Worm (Caenorhabditis elegans) whole organism, young adult: ENCODE measurements around the gene F54H5.3.

ENCODE experiments used
- B0035.1 ChIP-seq: sonication (generic microtip); optimal IDR thresholded peaks from 2 replicates; lab custom pipeline; 2016; ENCODE audit warnings: missing genetic modification characterization, mild to moderate bottlenecking, missing compliant biosample characterization, missing genotype, missing genetic modification reagents
- B0261.1 ChIP-seq: sonication (generic microtip); optimal IDR thresholded peaks from 2 replicates; lab custom pipeline; 2016; ENCODE audit warnings: mild to moderate bottlenecking, missing genetic modification characterization, moderate library complexity, missing compliant biosample characterization
- C17E4.6 ChIP-seq: fragments of 200-800 bp; sonication (Bioruptor generic); IDR thresholded peaks from 2 replicates; pipeline ENCODE4 v1.3.6; 2022; ENCODE audit warnings: missing genetic modification reagents, missing genetic modification characterization, missing compliant biosample characterization
- F33H1.4 ChIP-seq: fragments of 200-800 bp; sonication (Bioruptor generic); IDR thresholded peaks from 2 replicates; pipeline ENCODE4 v1.3.6; 2022; ENCODE audit warnings: missing genetic modification reagents, missing genetic modification characterization, missing compliant biosample characterization
- F37B4.10 ChIP-seq: fragments of 200-800 bp; sonication (Bioruptor generic); IDR thresholded peaks from 2 replicates; pipeline ENCODE4 v1.3.6; 2022; ENCODE audit warnings: missing genetic modification characterization, missing compliant biosample characterization
- F39B2.1 ChIP-seq: fragments of 200-800 bp; sonication (Bioruptor generic); IDR thresholded peaks from 2 replicates; pipeline ENCODE4 v1.3.6; 2022; ENCODE audit warnings: missing genetic modification reagents, missing genetic modification characterization, missing compliant biosample characterization
- F52B5.7 ChIP-seq: sonication (generic microtip); optimal IDR thresholded peaks from 2 replicates; lab custom pipeline; 2016; ENCODE audit warnings: mild to moderate bottlenecking, missing genetic modification characterization, missing compliant biosample characterization
- F55B11.4 ChIP-seq: sonication (generic microtip); optimal IDR thresholded peaks from 2 replicates; lab custom pipeline; 2016; ENCODE audit warnings: missing compliant biosample characterization, missing genetic modification characterization, borderline replicate concordance; ENCODE audit not compliant: insufficient read depth
- F57C9.4 ChIP-seq: sonication (generic microtip); optimal IDR thresholded peaks from 2 replicates; lab custom pipeline; 2017; ENCODE audit warnings: mild to moderate bottlenecking, missing genetic modification characterization, missing compliant biosample characterization
- K11D2.4 ChIP-seq: fragments of 200-800 bp; sonication (Bioruptor generic); IDR thresholded peaks from 2 replicates; pipeline ENCODE4 v1.3.6; 2022; ENCODE audit warnings: missing genetic modification reagents, missing genetic modification characterization, missing compliant biosample characterization
- K12H6.12 ChIP-seq: fragments of 200-800 bp; sonication (Bioruptor generic); optimal IDR thresholded peaks from 2 replicates; lab custom pipeline; 2018; ENCODE audit warnings: mild to moderate bottlenecking, missing genetic modification characterization, missing compliant biosample characterization
- Y67H2A.10 ChIP-seq: fragments of 200-800 bp; sonication (Bioruptor generic); conservative IDR thresholded peaks from 2 replicates; pipeline ENCODE4 v1.3.6; 2022; ENCODE audit warnings: missing genetic modification reagents, missing genetic modification characterization, missing compliant biosample characterization
- Y95B8A.8 ChIP-seq: fragments of 200-800 bp; sonication (Bioruptor generic); IDR thresholded peaks from 2 replicates; pipeline ENCODE4 v1.3.6; 2022; ENCODE audit warnings: missing genetic modification reagents, missing genetic modification characterization, missing compliant biosample characterization
- akir-1 ChIP-seq: fragments of 200-800 bp; sonication (Bioruptor generic); optimal IDR thresholded peaks from 2 replicates; lab custom pipeline; 2018; ENCODE audit warnings: mild to moderate bottlenecking, missing genetic modification characterization, moderate library complexity, missing compliant biosample characterization
- ama-1 ChIP-seq, 3 experiments: fragments of 150-350 bp in 1 of 3; sonication (generic microtip) in 2 of 3; optimal IDR thresholded peaks; 2 replicates each; lab custom pipeline; 2014 to 2018; ENCODE audit warnings: missing biosample characterization in 2 of 3, missing genetic modification characterization in 2 of 3, missing genetic modification reagents in 2 of 3
- athp-1 ChIP-seq: sonication (generic microtip); optimal IDR thresholded peaks from 2 replicates; lab custom pipeline; 2017; ENCODE audit warnings: mild to moderate bottlenecking, missing genetic modification characterization, missing compliant biosample characterization
- attf-3 ChIP-seq: fragments of 200-800 bp; sonication (Bioruptor generic); conservative IDR thresholded peaks from 2 replicates; pipeline ENCODE4 v1.3.6; 2022; ENCODE audit warnings: missing genetic modification reagents, missing genetic modification characterization, missing compliant biosample characterization
- attf-6 ChIP-seq: fragments of 200-800 bp; sonication (Bioruptor generic); IDR thresholded peaks from 2 replicates; pipeline ENCODE4 v1.3.6; 2022; ENCODE audit warnings: missing genetic modification reagents, missing genetic modification characterization, missing compliant biosample characterization
- ccch-3 ChIP-seq: fragments of 200-800 bp; sonication (Bioruptor generic); optimal IDR thresholded peaks from 2 replicates; lab custom pipeline; 2018; ENCODE audit warnings: mild to moderate bottlenecking, missing genetic modification characterization, missing compliant biosample characterization
- ceh-100 ChIP-seq: fragments of 200-800 bp; sonication (Bioruptor generic); IDR thresholded peaks from 2 replicates; pipeline ENCODE4 v1.3.6; 2022; ENCODE audit warnings: missing genetic modification reagents, missing genetic modification characterization, missing compliant biosample characterization
- ceh-27 ChIP-seq: fragments of 200-800 bp; sonication (Bioruptor generic); optimal IDR thresholded peaks from 2 replicates; lab custom pipeline; 2018; ENCODE audit warnings: mild to moderate bottlenecking, missing genetic modification characterization, moderate library complexity, missing compliant biosample characterization
- ceh-40 ChIP-seq: fragments of 200-800 bp; sonication (Bioruptor generic); IDR thresholded peaks from 2 replicates; pipeline ENCODE4 v1.3.6; 2022; ENCODE audit warnings: missing genetic modification characterization, missing compliant biosample characterization
- chd-7 ChIP-seq: sonication (generic microtip); optimal IDR thresholded peaks from 2 replicates; lab custom pipeline; 2016; ENCODE audit warnings: mild to moderate bottlenecking, missing genetic modification characterization, moderate library complexity, missing compliant biosample characterization
- die-1 ChIP-seq: sonication (generic microtip); optimal IDR thresholded peaks from 2 replicates; lab custom pipeline; 2016; ENCODE audit warnings: missing genotype, mild to moderate bottlenecking, missing genetic modification characterization, missing compliant biosample characterization
- egl-44 ChIP-seq: fragments of 200-800 bp; sonication (Bioruptor generic); IDR thresholded peaks from 2 replicates; pipeline ENCODE4 v1.3.6; 2022; ENCODE audit warnings: missing genetic modification reagents, missing genetic modification characterization, missing compliant biosample characterization
- ekl-4 ChIP-seq: fragments of 200-800 bp; sonication (Bioruptor generic); IDR thresholded peaks from 2 replicates; pipeline ENCODE4 v1.3.6; 2022; ENCODE audit warnings: missing genetic modification reagents, missing genetic modification characterization, missing compliant biosample characterization
- ets-4 ChIP-seq: fragments of 200-800 bp; sonication (Bioruptor generic); optimal IDR thresholded peaks from 2 replicates; lab custom pipeline; 2018; ENCODE audit warnings: mild to moderate bottlenecking, missing genetic modification characterization, missing compliant biosample characterization
- gei-17 ChIP-seq: fragments of 200-800 bp; sonication (Bioruptor generic); optimal IDR thresholded peaks from 2 replicates; lab custom pipeline; 2018; ENCODE audit warnings: mild to moderate bottlenecking, missing genetic modification characterization, missing compliant biosample characterization
- hsf-1 ChIP-seq: fragments of 200-800 bp; sonication (Bioruptor generic); IDR thresholded peaks from 2 replicates; pipeline ENCODE4 v1.3.6; 2022; ENCODE audit warnings: missing genetic modification reagents, missing genetic modification characterization, missing compliant biosample characterization
- let-526 ChIP-seq: fragments of 200-800 bp; sonication (Bioruptor generic); IDR thresholded peaks from 2 replicates; pipeline ENCODE4 v1.3.6; 2022; ENCODE audit warnings: missing genetic modification reagents, missing genetic modification characterization, missing compliant biosample characterization
- let-607 ChIP-seq, 2 experiments: fragments of 200-800 bp in 1 of 2; sonication (Bioruptor generic) in 1 of 2; sonication (generic microtip) in 1 of 2; optimal IDR thresholded peaks; 2 replicates each; lab custom pipeline; 2016 to 2018; ENCODE audit warnings: mild to moderate bottlenecking in 2 of 2, missing compliant biosample characterization in 2 of 2, missing genetic modification characterization in 2 of 2, moderate library complexity in 2 of 2, missing genotype in 1 of 2
- lin-40 ChIP-seq: sonication (generic microtip); optimal IDR thresholded peaks from 2 replicates; lab custom pipeline; 2016; ENCODE audit warnings: missing genetic modification characterization, mild to moderate bottlenecking, missing compliant biosample characterization, missing genotype, missing genetic modification reagents
- madf-10 ChIP-seq: sonication (generic microtip); optimal IDR thresholded peaks from 2 replicates; lab custom pipeline; 2016; ENCODE audit warnings: mild to moderate bottlenecking, missing genetic modification characterization, missing compliant biosample characterization
- madf-3 ChIP-seq: fragments of 200-800 bp; sonication (Bioruptor generic); IDR thresholded peaks from 2 replicates; pipeline ENCODE4 v1.3.6; 2022; ENCODE audit warnings: missing genetic modification reagents, missing genetic modification characterization, missing compliant biosample characterization
- nfya-2 ChIP-seq: fragments of 200-800 bp; sonication (Bioruptor generic); IDR thresholded peaks from 2 replicates; pipeline ENCODE4 v1.3.6; 2022; ENCODE audit warnings: missing genetic modification reagents, missing genetic modification characterization, missing compliant biosample characterization
- nhr-120 ChIP-seq: fragments of 200-800 bp; sonication (Bioruptor generic); IDR thresholded peaks from 2 replicates; pipeline ENCODE4 v1.3.6; 2022; ENCODE audit warnings: missing genetic modification characterization, missing compliant biosample characterization
- nhr-90 ChIP-seq: sonication (generic microtip); optimal IDR thresholded peaks from 2 replicates; lab custom pipeline; 2016; ENCODE audit warnings: missing genotype, mild to moderate bottlenecking, missing genetic modification characterization, missing compliant biosample characterization
- rcor-1 ChIP-seq: fragments of 200-800 bp; sonication (Bioruptor generic); IDR thresholded peaks from 2 replicates; pipeline ENCODE4 v1.3.6; 2022; ENCODE audit warnings: missing genetic modification reagents, missing genetic modification characterization, missing compliant biosample characterization
- repo-1 ChIP-seq: sonication (generic microtip); optimal IDR thresholded peaks from 2 replicates; lab custom pipeline; 2017; ENCODE audit warnings: mild to moderate bottlenecking, missing genetic modification characterization, missing compliant biosample characterization
- rpc-1 ChIP-seq, 2 experiments: fragments of 150-350 bp in 1 of 2; sonication (generic microtip) in 1 of 2; optimal IDR thresholded peaks; 2 replicates each; lab custom pipeline; 2014 to 2018; ENCODE audit warnings: missing biosample characterization in 1 of 2, missing genetic modification characterization in 1 of 2, missing genetic modification reagents in 1 of 2, missing genotype in 1 of 2
- snpc-1.1 ChIP-seq: sonication (generic microtip); optimal IDR thresholded peaks from 2 replicates; lab custom pipeline; 2017; ENCODE audit warnings: missing genetic modification characterization, mild to moderate bottlenecking, missing compliant biosample characterization, antibody characterized with exemption, moderate library complexity, missing genotype, missing genetic modification reagents; ENCODE audit not compliant: insufficient read depth
- snpc-1.3 ChIP-seq: sonication (generic microtip); optimal IDR thresholded peaks from 2 replicates; lab custom pipeline; 2017; ENCODE audit warnings: missing genetic modification characterization, mild to moderate bottlenecking, missing compliant biosample characterization, antibody characterized with exemption, moderate library complexity, missing genotype, missing genetic modification reagents; ENCODE audit not compliant: insufficient read depth
- tbx-9 ChIP-seq: sonication (generic microtip); optimal IDR thresholded peaks from 2 replicates; lab custom pipeline; 2016; ENCODE audit warnings: borderline replicate concordance, missing genetic modification characterization, inconsistent platforms, missing compliant biosample characterization
- unc-62 ChIP-seq: fragments of 150-350 bp; optimal IDR thresholded peaks from 2 replicates; lab custom pipeline; 2014; ENCODE audit warnings: missing biosample characterization, missing genetic modification reagents, missing genetic modification characterization
- xnd-1 ChIP-seq: sonication (generic microtip); optimal IDR thresholded peaks from 2 replicates; lab custom pipeline; 2016; ENCODE audit warnings: missing genotype, missing genetic modification reagents, missing genetic modification characterization, missing compliant biosample characterization
- ztf-25 ChIP-seq: fragments of 200-800 bp; sonication (Bioruptor generic); IDR thresholded peaks from 2 replicates; pipeline ENCODE4 v1.3.6; 2022; ENCODE audit warnings: missing genetic modification reagents, missing genetic modification characterization, missing compliant biosample characterization

Gene F54H5.3

ce11 chrII:6587264-6587870, 34.6 kb upstream of the F54H5.3 start, which contains the start of gene C56C10.7 (continued):
- no peak for TF ChIP-seq tbx-9 (tag; lab: Kevin White, UChicago)
- TF ChIP-seq ceh-27 (GFP tag; lab: Kevin White, UChicago): no peak
- no peak for TF ChIP-seq ccch-3 (GFP tag; lab: Kevin White, UChicago)
- peak; percentile 77 for TF ChIP-seq chd-7
- no peak for TF ChIP-seq rpc-1 (optimal IDR thresholded peaks at IDR 0.05; lab: Kevin White, UChicago)
- TF ChIP-seq rpc-1 (tag; optimal IDR thresholded peaks at IDR 0.05; lab: Kevin White, UChicago): no peak
- no peak for TF ChIP-seq F37B4.10 (GFP tag; lab: Robert Waterston, UW)
- no peak for TF ChIP-seq K11D2.4 (GFP tag; lab: Robert Waterston, UW)
- TF ChIP-seq B0035.1 (tag; lab: Kevin White, UChicago): peak; percentile 29
- no peak for TF ChIP-seq gei-17
- TF ChIP-seq let-607 (tag; optimal IDR thresholded peaks at IDR 0.05; lab: Kevin White, UChicago): peak in 1 of 2 experiments; percentile 35
- peak; percentile 91 for TF ChIP-seq F39B2.1 (GFP tag; lab: Robert Waterston, UW)
- no peak for TF ChIP-seq unc-62
- peak; percentile 67 for TF ChIP-seq snpc-1.3
- no peak for TF ChIP-seq F55B11.4
- no peak for TF ChIP-seq lin-40
- TF ChIP-seq B0261.1: peak; percentile 8
- TF ChIP-seq xnd-1 (tag; lab: Kevin White, UChicago): peak; percentile 38
- TF ChIP-seq ztf-25 (GFP tag; lab: Robert Waterston, UW): peak; percentile 66; the same call in 1 of the 2 replicates
- peak; percentile 43 for TF ChIP-seq egl-44
- peak; percentile 68 for TF ChIP-seq rcor-1 (GFP tag; lab: Robert Waterston, UW)
- no peak for TF ChIP-seq nhr-120 (GFP tag; lab: Robert Waterston, UW)
- TF ChIP-seq akir-1 (GFP tag; lab: Kevin White, UChicago): no peak
- TF ChIP-seq ets-4 (GFP tag; lab: Kevin White, UChicago): no peak
- peak; percentile 63 for TF ChIP-seq ceh-100 (GFP tag; lab: Robert Waterston, UW)
- no peak for TF ChIP-seq Y67H2A.10 (GFP tag; lab: Robert Waterston, UW)
- TF ChIP-seq attf-3 (GFP tag; lab: Robert Waterston, UW): no peak
- TF ChIP-seq ekl-4 (GFP tag; lab: Robert Waterston, UW): peak; percentile 93
- peak; percentile 88 for TF ChIP-seq hsf-1
- peak; percentile 36 for TF ChIP-seq F52B5.7 (tag; lab: Kevin White, UChicago)
- TF ChIP-seq ceh-40: no peak; the same call in none of the 2 replicates
- TF ChIP-seq C17E4.6 (GFP tag; lab: Robert Waterston, UW): peak; percentile 62; the same call in 1 of the 2 replicates
- peak; percentile 84 for TF ChIP-seq repo-1 (tag; lab: Kevin White, UChicago)
- peak; percentile 94 for TF ChIP-seq madf-3 (GFP tag; lab: Robert Waterston, UW)
- no peak for TF ChIP-seq let-526 (GFP tag; lab: Robert Waterston, UW)
- TF ChIP-seq ama-1 (optimal IDR thresholded peaks at IDR 0.05; lab: Kevin White, UChicago): no peak
- TF ChIP-seq ama-1 (GFP tag; optimal IDR thresholded peaks at IDR 0.05; lab: Kevin White, UChicago): peak in 1 of 2 experiments; percentile 62
- no peak for TF ChIP-seq F57C9.4
- no peak for TF ChIP-seq Y95B8A.8 (GFP tag; lab: Robert Waterston, UW)
- TF ChIP-seq attf-6 (GFP tag; lab: Robert Waterston, UW): peak; percentile 85
- TF ChIP-seq K12H6.12 (tag; lab: Kevin White, UChicago): no peak
- TF ChIP-seq athp-1 (tag; lab: Kevin White, UChicago): peak; percentile 76
- peak; percentile 34 for TF ChIP-seq madf-10 (tag; lab: Kevin White, UChicago)
- peak; percentile 38 for TF ChIP-seq die-1 (tag; lab: Kevin White, UChicago)
- TF ChIP-seq nfya-2: peak; percentile 63; the same call in 1 of the 2 replicates
- TF ChIP-seq snpc-1.1: peak; percentile 32
- TF ChIP-seq F33H1.4: peak; percentile 30; the same call in 1 of the 2 replicates
- TF ChIP-seq nhr-90 (tag; lab: Kevin White, UChicago): no peak
